Fruit fly (Drosophila melanogaster): ENCODE results near the gene fred.

dm6 chr2L:3867474-3868082 lies 123.9 kb downstream of the fred start, which contains the start of gene Cep97:
- TF ChIP-seq pan (optimal IDR thresholded peaks at IDR 0.05) (no peak), Dll (optimal IDR thresholded peaks at IDR 0.05) (no peak), usp (GFP tag; optimal IDR thresholded peaks at IDR 0.05) (no peak)
